Worm (Caenorhabditis elegans) whole organism, mixed stage, embryonic: ENCODE data around the gene nas-15.

Experiments used
- M03D4.4 ChIP-seq: sonication (generic microtip); optimal IDR thresholded peaks from 2 replicates; lab custom pipeline; 2017; ENCODE audit warnings: mild to moderate bottlenecking, missing genetic modification characterization, missing compliant biosample characterization
- bed-3 ChIP-seq: fragments of 200-800 bp; sonication (Bioruptor generic); optimal IDR thresholded peaks from 3 replicates; lab custom pipeline; 2018; ENCODE audit warnings: mild to moderate bottlenecking, missing genetic modification characterization, moderate library complexity, missing compliant biosample characterization
- blmp-1 ChIP-seq: fragments of 150-350 bp; optimal IDR thresholded peaks from 2 replicates; lab custom pipeline; 2014; ENCODE audit warnings: missing biosample characterization, missing genetic modification characterization
- ceh-39 ChIP-seq: fragments of 150-350 bp; optimal IDR thresholded peaks from 2 replicates; lab custom pipeline; 2014; ENCODE audit warnings: missing biosample characterization, missing genetic modification characterization
- ceh-43 ChIP-seq: fragments of 200-800 bp; sonication (Bioruptor generic); optimal IDR thresholded peaks from 2 replicates; lab custom pipeline; 2018; ENCODE audit warnings: mild to moderate bottlenecking, missing genetic modification characterization, moderate library complexity, missing compliant biosample characterization
- ceh-83 ChIP-seq: fragments of 200-800 bp; sonication (Bioruptor generic); optimal IDR thresholded peaks from 2 replicates; lab custom pipeline; 2018; ENCODE audit warnings: mild to moderate bottlenecking, missing genetic modification characterization, missing compliant biosample characterization
- ces-1 ChIP-seq: fragments of 150-350 bp; optimal IDR thresholded peaks from 2 replicates; lab custom pipeline; 2014; ENCODE audit warnings: missing biosample characterization, missing genetic modification reagents, missing genetic modification characterization
- cnd-1 ChIP-seq: fragments of 200-800 bp; sonication (Bioruptor generic); optimal IDR thresholded peaks from 2 replicates; lab custom pipeline; 2018; ENCODE audit warnings: mild to moderate bottlenecking, missing genetic modification characterization, missing compliant biosample characterization
- drap-1 ChIP-seq: fragments of 200-800 bp; sonication (Bioruptor generic); optimal IDR thresholded peaks from 3 replicates; lab custom pipeline; 2018; ENCODE audit warnings: mild to moderate bottlenecking, missing genetic modification characterization, missing compliant biosample characterization
- elt-1 ChIP-seq: sonication (generic microtip); optimal IDR thresholded peaks from 2 replicates; lab custom pipeline; 2017; ENCODE audit warnings: missing genetic modification characterization, mild to moderate bottlenecking, missing compliant biosample characterization, antibody characterized with exemption, moderate library complexity, borderline replicate concordance; ENCODE audit not compliant: insufficient read depth
- elt-3 ChIP-seq: fragments of 150-350 bp; optimal IDR thresholded peaks from 2 replicates; lab custom pipeline; 2014; ENCODE audit warnings: missing biosample characterization, missing genetic modification characterization
- flh-1 ChIP-seq: fragments of 200-800 bp; sonication (Bioruptor generic); optimal IDR thresholded peaks from 2 replicates; lab custom pipeline; 2018; ENCODE audit warnings: mild to moderate bottlenecking, missing genetic modification characterization, moderate library complexity, missing compliant biosample characterization
- ham-2 ChIP-seq: fragments of 200-800 bp; sonication (Bioruptor generic); optimal IDR thresholded peaks from 2 replicates; lab custom pipeline; 2018; ENCODE audit warnings: mild to moderate bottlenecking, missing genetic modification characterization, missing compliant biosample characterization
- hlh-1 ChIP-seq: fragments of 150-350 bp; optimal IDR thresholded peaks from 2 replicates; lab custom pipeline; 2014; ENCODE audit warnings: missing biosample characterization, missing genetic modification reagents, missing genetic modification characterization
- lin-13 ChIP-seq: fragments of 150-350 bp; optimal IDR thresholded peaks from 2 replicates; lab custom pipeline; 2014; ENCODE audit warnings: missing biosample characterization, missing genetic modification characterization
- lin-32 ChIP-seq: fragments of 200-800 bp; sonication (Bioruptor generic); optimal IDR thresholded peaks from 2 replicates; lab custom pipeline; 2018; ENCODE audit warnings: mild to moderate bottlenecking, missing genetic modification characterization, missing compliant biosample characterization
- lsy-2 ChIP-seq: fragments of 150-350 bp; optimal IDR thresholded peaks from 2 replicates; lab custom pipeline; 2014; ENCODE audit warnings: missing biosample characterization, missing genetic modification characterization
- mab-5 ChIP-seq: fragments of 150-350 bp; optimal IDR thresholded peaks from 2 replicates; lab custom pipeline; 2014; ENCODE audit warnings: missing biosample characterization, missing genetic modification characterization
- mep-1 ChIP-seq: fragments of 150-350 bp; optimal IDR thresholded peaks from 2 replicates; lab custom pipeline; 2017; ENCODE audit warnings: missing biosample characterization, missing genetic modification reagents, missing genetic modification characterization, inconsistent platforms
- mls-2 ChIP-seq: sonication (generic microtip); optimal IDR thresholded peaks from 2 replicates; lab custom pipeline; 2016; ENCODE audit warnings: mild to moderate bottlenecking, missing genetic modification characterization, moderate library complexity, missing compliant biosample characterization
- nhr-12 ChIP-seq: fragments of 150-350 bp; optimal IDR thresholded peaks from 2 replicates; lab custom pipeline; 2014; ENCODE audit warnings: missing biosample characterization, missing genetic modification characterization
- nhr-2 ChIP-seq: fragments of 150-350 bp; optimal IDR thresholded peaks from 2 replicates; lab custom pipeline; 2014; ENCODE audit warnings: missing biosample characterization, missing genetic modification characterization
- nhr-237 ChIP-seq: fragments of 150-350 bp; optimal IDR thresholded peaks from 2 replicates; lab custom pipeline; 2014; ENCODE audit warnings: missing biosample characterization, missing genetic modification characterization
- nhr-28 ChIP-seq: fragments of 150-350 bp; optimal IDR thresholded peaks from 2 replicates; lab custom pipeline; 2014; ENCODE audit warnings: missing biosample characterization, missing genetic modification characterization
- nhr-76 ChIP-seq: sonication (generic microtip); optimal IDR thresholded peaks from 2 replicates; lab custom pipeline; 2017; ENCODE audit warnings: missing biosample characterization, missing genetic modification characterization
- pha-4 ChIP-seq: fragments of 150-350 bp; optimal IDR thresholded peaks from 2 replicates; lab custom pipeline; 2018; ENCODE audit warnings: missing biosample characterization, missing genetic modification reagents, missing genetic modification characterization
- sem-2 ChIP-seq: fragments of 200-800 bp; sonication (Bioruptor generic); optimal IDR thresholded peaks from 2 replicates; lab custom pipeline; 2018; ENCODE audit warnings: mild to moderate bottlenecking, missing genetic modification characterization, missing compliant biosample characterization
- snpc-4 ChIP-seq: fragments of 150-350 bp; optimal IDR thresholded peaks from 2 replicates; lab custom pipeline; 2014; ENCODE audit warnings: missing biosample characterization, missing genetic modification characterization
- sptf-1 ChIP-seq: sonication (generic microtip); optimal IDR thresholded peaks from 2 replicates; lab custom pipeline; 2017; ENCODE audit warnings: mild to moderate bottlenecking, missing genetic modification characterization, moderate library complexity, missing compliant biosample characterization
- tbx-8 ChIP-seq: fragments of 200-800 bp; sonication (Bioruptor generic); optimal IDR thresholded peaks from 2 replicates; lab custom pipeline; 2018; ENCODE audit warnings: mild to moderate bottlenecking, missing genetic modification characterization, moderate library complexity, missing compliant biosample characterization
- unc-120 ChIP-seq: sonication (generic microtip); optimal IDR thresholded peaks from 2 replicates; lab custom pipeline; 2017; ENCODE audit warnings: missing genetic modification characterization, missing compliant biosample characterization; ENCODE audit not compliant: poor library complexity, severe bottlenecking
- unc-39 ChIP-seq: fragments of 150-350 bp; optimal IDR thresholded peaks from 2 replicates; lab custom pipeline; 2014; ENCODE audit warnings: missing biosample characterization, missing genetic modification characterization
- unc-62 ChIP-seq: fragments of 150-350 bp; optimal IDR thresholded peaks from 2 replicates; lab custom pipeline; 2014; ENCODE audit warnings: missing biosample characterization, missing genetic modification reagents, missing genetic modification characterization
- zip-8 ChIP-seq: fragments of 150-350 bp; optimal IDR thresholded peaks from 2 replicates; lab custom pipeline; 2014; ENCODE audit warnings: missing biosample characterization, missing genetic modification characterization
- ztf-11 ChIP-seq: fragments of 150-350 bp; optimal IDR thresholded peaks from 2 replicates; lab custom pipeline; 2014; ENCODE audit warnings: missing biosample characterization, missing genetic modification characterization

Gene nas-15

ce11 chrX:735572-735971 is 41.9 kb upstream of the nas-15 start, which contains the start of gene npr-19:
Gene npr-19 (minus strand): TSS chrX:735672.
- TF ChIP-seq drap-1 (GFP tag; lab: Kevin White, UChicago) (no peak), ces-1 (GFP tag; lab: Kevin White, UChicago) (no peak), unc-62 (GFP tag; lab: Kevin White, UChicago) (no peak), nhr-2 (no peak), mab-5 (tag; lab: Kevin White, UChicago) (no peak), sem-2 (GFP tag; lab: Kevin White, UChicago) (no peak)

- no peak for TF ChIP-seq pha-4 (tag; lab: Kevin White, UChicago)
- TF ChIP-seq flh-1 (GFP tag; lab: Kevin White, UChicago): no peak
- no peak for TF ChIP-seq lsy-2 (tag; lab: Kevin White, UChicago)
- no peak for TF ChIP-seq mep-1 (tag; lab: Kevin White, UChicago)
- TF ChIP-seq nhr-28 (tag; lab: Kevin White, UChicago): no peak
- TF ChIP-seq, all 35 proteins: peak for 0
Observed at ce11 chrX:736989-737388, 40.5 kb upstream of the nas-15 start.

- TF ChIP-seq unc-120 (tag; lab: Kevin White, UChicago) (no peak), lsy-2 (tag; lab: Kevin White, UChicago) (no peak), ces-1 (GFP tag; lab: Kevin White, UChicago) (no peak), sptf-1 (no peak), snpc-4 (tag; lab: Kevin White, UChicago) (no peak), ham-2 (no peak), cnd-1 (tag; lab: Kevin White, UChicago) (no peak), nhr-76 (tag; lab: Kevin White, UChicago) (no peak), sem-2 (GFP tag; lab: Kevin White, UChicago) (no peak), flh-1 (GFP tag; lab: Kevin White, UChicago) (no peak), M03D4.4 (no peak), mab-5 (tag; lab: Kevin White, UChicago) (no peak), ztf-11 (tag; lab: Kevin White, UChicago) (no peak)
Observed at ce11 chrX:748319-748718, 29.2 kb upstream of the nas-15 start.

ce11 chrX:759634-760033 is 17.9 kb upstream of the nas-15 start, which contains the start of gene aex-3:
Gene aex-3 (minus strand): TSS chrX:759734.
- no peak for TF ChIP-seq ham-2
- TF ChIP-seq elt-3 (tag; lab: Kevin White, UChicago): no peak

ce11 chrX:760579-760978 is 16.9 kb upstream of the nas-15 start:
- TF ChIP-seq nhr-12 (tag; lab: Kevin White, UChicago) (no peak), zip-8 (tag; lab: Kevin White, UChicago) (no peak), elt-3 (tag; lab: Kevin White, UChicago) (no peak), ztf-11 (tag; lab: Kevin White, UChicago) (no peak), nhr-76 (tag; lab: Kevin White, UChicago) (no peak), ham-2 (no peak), nhr-28 (tag; lab: Kevin White, UChicago) (no peak), mep-1 (tag; lab: Kevin White, UChicago) (peak; percentile 46), pha-4 (tag; lab: Kevin White, UChicago) (peak; percentile 33), nhr-2 (no peak), M03D4.4 (peak; percentile 27), tbx-8 (GFP tag; lab: Kevin White, UChicago) (no peak), ceh-43 (GFP tag; lab: Kevin White, UChicago) (no peak), cnd-1 (tag; lab: Kevin White, UChicago) (no peak), blmp-1 (tag; lab: Kevin White, UChicago) (no peak), lin-13 (no peak), flh-1 (GFP tag; lab: Kevin White, UChicago) (no peak), ces-1 (GFP tag; lab: Kevin White, UChicago) (peak; percentile 85), hlh-1 (tag; lab: Kevin White, UChicago) (no peak), ceh-39 (tag; lab: Kevin White, UChicago) (no peak), elt-1 (no peak), nhr-237 (no peak), mls-2 (tag; lab: Kevin White, UChicago) (peak; percentile 72), lin-32 (no peak), snpc-4 (tag; lab: Kevin White, UChicago) (no peak), unc-62 (GFP tag; lab: Kevin White, UChicago) (no peak), sem-2 (GFP tag; lab: Kevin White, UChicago) (no peak), unc-120 (tag; lab: Kevin White, UChicago) (peak; percentile 12), sptf-1 (peak; percentile 61), drap-1 (GFP tag; lab: Kevin White, UChicago) (peak; percentile 51), ceh-83 (GFP tag; lab: Kevin White, UChicago) (no peak), lsy-2 (tag; lab: Kevin White, UChicago) (no peak), bed-3 (GFP tag; lab: Kevin White, UChicago) (no peak), mab-5 (tag; lab: Kevin White, UChicago) (no peak), unc-39 (no peak)
